Worm (Caenorhabditis elegans) whole organism, late embryonic: ENCODE results near the gene M02B7.7.

Experiments used
- C08G9.2 ChIP-seq: sonication (generic microtip); optimal IDR thresholded peaks from 2 replicates; lab custom pipeline; 2016; ENCODE audit warnings: mild to moderate bottlenecking, missing genetic modification characterization, moderate library complexity, missing compliant biosample characterization
- C38D4.7 ChIP-seq: fragments of 200-800 bp; sonication (Bioruptor generic); optimal IDR thresholded peaks from 2 replicates; lab custom pipeline; 2018; ENCODE audit warnings: mild to moderate bottlenecking, missing genetic modification characterization, moderate library complexity, missing compliant biosample characterization
- ahr-1 ChIP-seq: sonication (generic microtip); optimal IDR thresholded peaks from 2 replicates; lab custom pipeline; 2016; ENCODE audit warnings: missing genetic modification characterization, missing compliant biosample characterization
- ama-1 ChIP-seq: fragments of 150-350 bp; optimal IDR thresholded peaks from 2 replicates; lab custom pipeline; 2014
- ceh-19 ChIP-seq: fragments of 200-800 bp; sonication (Bioruptor generic); optimal IDR thresholded peaks from 2 replicates; lab custom pipeline; 2018; ENCODE audit warnings: mild to moderate bottlenecking, missing genetic modification characterization, missing compliant biosample characterization
- ceh-30 ChIP-seq: fragments of 150-350 bp; optimal IDR thresholded peaks from 2 replicates; lab custom pipeline; 2014; ENCODE audit warnings: missing biosample characterization, missing genetic modification characterization
- ceh-31 ChIP-seq: sonication (generic microtip); optimal IDR thresholded peaks from 2 replicates; lab custom pipeline; 2016; ENCODE audit warnings: missing genetic modification characterization, missing compliant biosample characterization
- ceh-34 ChIP-seq: sonication (generic microtip); optimal IDR thresholded peaks from 2 replicates; lab custom pipeline; 2016; ENCODE audit warnings: mild to moderate bottlenecking, missing genetic modification characterization, missing compliant biosample characterization
- ceh-45 ChIP-seq: fragments of 200-800 bp; sonication (Bioruptor generic); IDR thresholded peaks from 2 replicates; pipeline ENCODE4 v1.3.6; 2022; ENCODE audit warnings: missing genetic modification reagents, missing genetic modification characterization, missing compliant biosample characterization
- elt-2 ChIP-seq: sonication (generic microtip); optimal IDR thresholded peaks from 2 replicates; lab custom pipeline; 2016; ENCODE audit warnings: missing genetic modification reagents, missing genetic modification characterization, missing compliant biosample characterization
- elt-4 ChIP-seq: sonication (generic microtip); optimal IDR thresholded peaks from 2 replicates; lab custom pipeline; 2016; ENCODE audit warnings: missing genetic modification characterization, missing compliant biosample characterization
- eyg-1 ChIP-seq: sonication (generic microtip); optimal IDR thresholded peaks from 2 replicates; lab custom pipeline; 2016; ENCODE audit warnings: missing genotype, missing genetic modification characterization, missing compliant biosample characterization
- fkh-6 ChIP-seq: sonication (generic microtip); optimal IDR thresholded peaks from 2 replicates; lab custom pipeline; 2016; ENCODE audit warnings: missing genetic modification characterization, missing compliant biosample characterization
- hlh-13 ChIP-seq: fragments of 200-800 bp; sonication (Bioruptor generic); optimal IDR thresholded peaks from 2 replicates; lab custom pipeline; 2018; ENCODE audit warnings: mild to moderate bottlenecking, missing genetic modification characterization, missing compliant biosample characterization
- hlh-30 ChIP-seq: sonication (generic microtip); optimal IDR thresholded peaks from 2 replicates; lab custom pipeline; 2017; ENCODE audit warnings: antibody characterized with exemption, missing genetic modification characterization, missing compliant biosample characterization; ENCODE audit not compliant: insufficient read depth
- hlh-6 ChIP-seq: sonication (generic microtip); optimal IDR thresholded peaks from 2 replicates; lab custom pipeline; 2016; ENCODE audit warnings: missing genotype, missing genetic modification characterization, missing compliant biosample characterization
- hlh-8 ChIP-seq: sonication (generic microtip); optimal IDR thresholded peaks from 2 replicates; lab custom pipeline; 2016; ENCODE audit warnings: missing genotype, missing genetic modification characterization, missing compliant biosample characterization
- lin-11 ChIP-seq: fragments of 200-800 bp; sonication (Bioruptor generic); optimal IDR thresholded peaks from 2 replicates; lab custom pipeline; 2018; ENCODE audit warnings: mild to moderate bottlenecking, missing genetic modification characterization, missing compliant biosample characterization
- mec-3 ChIP-seq: sonication (generic microtip); optimal IDR thresholded peaks from 2 replicates; lab custom pipeline; 2016; ENCODE audit warnings: borderline replicate concordance, missing genetic modification characterization, missing compliant biosample characterization
- nfya-1 ChIP-seq: sonication (generic microtip); optimal IDR thresholded peaks from 2 replicates; lab custom pipeline; 2017; ENCODE audit warnings: missing genetic modification characterization, mild to moderate bottlenecking, missing compliant biosample characterization, antibody characterized with exemption, moderate library complexity
- nhr-11 ChIP-seq: fragments of 150-350 bp; optimal IDR thresholded peaks from 2 replicates; lab custom pipeline; 2014; ENCODE audit warnings: missing biosample characterization, missing genetic modification characterization
- nhr-232 ChIP-seq: sonication (generic microtip); optimal IDR thresholded peaks from 2 replicates; lab custom pipeline; 2016; ENCODE audit warnings: missing genetic modification characterization, missing compliant biosample characterization
- pag-3 ChIP-seq: sonication (generic microtip); optimal IDR thresholded peaks from 2 replicates; lab custom pipeline; 2016; ENCODE audit warnings: missing compliant biosample characterization, missing genetic modification characterization, borderline replicate concordance
- pax-1 ChIP-seq: fragments of 150-350 bp; optimal IDR thresholded peaks from 2 replicates; lab custom pipeline; 2014; ENCODE audit warnings: missing biosample characterization, missing genetic modification characterization
- pha-4 ChIP-seq: fragments of 150-350 bp; optimal IDR thresholded peaks from 2 replicates; lab custom pipeline; 2018; ENCODE audit warnings: missing biosample characterization, missing genetic modification reagents, missing genetic modification characterization
- pros-1 ChIP-seq: fragments of 150-350 bp; optimal IDR thresholded peaks from 2 replicates; lab custom pipeline; 2014; ENCODE audit warnings: missing biosample characterization, missing genetic modification reagents, missing genetic modification characterization
- ref-2 ChIP-seq: sonication (generic microtip); optimal IDR thresholded peaks from 2 replicates; lab custom pipeline; 2016; ENCODE audit warnings: missing genetic modification characterization, missing compliant biosample characterization
- rnt-1 ChIP-seq: sonication (generic microtip); optimal IDR thresholded peaks from 2 replicates; lab custom pipeline; 2016; ENCODE audit warnings: missing genetic modification characterization, missing compliant biosample characterization
- sdc-2 ChIP-seq: sonication (generic microtip); optimal IDR thresholded peaks from 2 replicates; lab custom pipeline; 2016; ENCODE audit warnings: missing genotype, missing genetic modification characterization, missing compliant biosample characterization
- sox-2 ChIP-seq: fragments of 200-800 bp; sonication (Bioruptor generic); IDR thresholded peaks from 2 replicates; pipeline ENCODE4 v1.3.6; 2022; ENCODE audit warnings: missing genetic modification reagents, missing genetic modification characterization, missing compliant biosample characterization
- tbx-2 ChIP-seq: sonication (generic microtip); optimal IDR thresholded peaks from 2 replicates; lab custom pipeline; 2016; ENCODE audit warnings: missing genetic modification characterization, missing compliant biosample characterization
- unc-3 ChIP-seq, 2 experiments: fragments of 200-800 bp in 1 of 2; sonication (Bioruptor generic) in 1 of 2; sonication (generic microtip) in 1 of 2; conservative IDR thresholded peaks in 1 of 2; optimal IDR thresholded peaks in 1 of 2; 2 replicates each; pipeline versions ENCODE4 v1.3.6 to Lab custom; 2016 to 2022; ENCODE audit warnings: missing compliant biosample characterization in 2 of 2, missing genetic modification characterization in 2 of 2, missing genetic modification reagents in 1 of 2
- unc-42 ChIP-seq: sonication (generic microtip); optimal IDR thresholded peaks from 2 replicates; lab custom pipeline; 2016; ENCODE audit warnings: missing genotype, missing genetic modification characterization, missing compliant biosample characterization
- unc-55 ChIP-seq: sonication (generic microtip); optimal IDR thresholded peaks from 2 replicates; lab custom pipeline; 2017; ENCODE audit warnings: missing biosample characterization, missing genetic modification reagents, missing genetic modification characterization
- unc-86 ChIP-seq: sonication (generic microtip); optimal IDR thresholded peaks from 2 replicates; lab custom pipeline; 2016; ENCODE audit warnings: missing genetic modification characterization, missing compliant biosample characterization
- ztf-16 ChIP-seq: sonication (generic microtip); optimal IDR thresholded peaks from 2 replicates; lab custom pipeline; 2017; ENCODE audit warnings: missing genetic modification characterization, missing compliant biosample characterization

Gene M02B7.7

ce11 chrIV:3825388-3825787 is 18.4 kb upstream of the M02B7.7 start:
- TF ChIP-seq unc-86 (tag; lab: Kevin White, UChicago): no peak
- TF ChIP-seq unc-55: peak; percentile 37
- TF ChIP-seq lin-11: no peak
- no peak for TF ChIP-seq hlh-30 (tag; lab: Kevin White, UChicago)
- TF ChIP-seq nhr-11 (tag; lab: Kevin White, UChicago): no peak
- no peak for TF ChIP-seq ceh-45
- no peak for TF ChIP-seq ahr-1 (tag; lab: Kevin White, UChicago)
- peak; percentile 19 for TF ChIP-seq rnt-1 (tag; lab: Kevin White, UChicago)
- TF ChIP-seq hlh-13: no peak
- no peak for TF ChIP-seq pha-4 (tag; lab: Kevin White, UChicago)
- TF ChIP-seq ceh-19 (GFP tag; lab: Kevin White, UChicago): no peak

- TF ChIP-seq fkh-6 (no peak), unc-42 (tag; lab: Kevin White, UChicago) (peak; percentile 93), nfya-1 (tag; lab: Kevin White, UChicago) (peak; percentile 78), hlh-30 (tag; lab: Kevin White, UChicago) (peak; percentile 85), ceh-31 (tag; lab: Kevin White, UChicago) (peak; percentile 63), sdc-2 (peak; percentile 2), elt-2 (tag; lab: Kevin White, UChicago) (peak; percentile 11), nhr-232 (tag; lab: Kevin White, UChicago) (no peak), ref-2 (tag; lab: Kevin White, UChicago) (peak; percentile 58), lin-11 (no peak), ama-1 (lab: Kevin White, UChicago) (no peak), pax-1 (tag; lab: Kevin White, UChicago) (no peak), elt-4 (tag; lab: Kevin White, UChicago) (no peak), ceh-34 (tag; lab: Kevin White, UChicago) (peak; percentile 54), unc-55 (peak; percentile 62), tbx-2 (tag; lab: Kevin White, UChicago) (peak; percentile 67), hlh-8 (tag; lab: Kevin White, UChicago) (peak; percentile 48)
Measured at ce11 chrIV:3824720-3825119, 17.7 kb upstream of the M02B7.7 start.

DNA sequence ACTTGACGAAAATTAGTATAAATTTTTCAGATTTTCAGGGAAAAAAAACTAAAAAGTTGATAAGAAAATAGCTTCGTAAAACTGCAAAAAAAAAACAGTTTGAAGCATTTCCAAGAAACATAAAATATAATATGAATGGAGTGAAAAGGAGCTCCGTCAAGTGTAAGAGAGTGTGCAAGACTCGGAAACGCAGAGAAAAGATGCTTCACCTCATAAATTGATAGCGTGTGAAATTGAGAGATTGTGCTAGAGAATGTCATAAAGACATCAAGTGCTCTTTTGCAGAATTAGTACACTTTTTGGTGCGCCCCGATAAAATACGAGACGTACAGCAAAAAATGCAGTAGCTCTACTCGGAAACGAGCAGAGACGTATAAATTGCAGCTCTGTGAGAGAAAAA is 14.6 kb upstream of the M02B7.7 start:
- TF ChIP-seq pax-1 (tag; lab: Kevin White, UChicago) (no peak), elt-4 (tag; lab: Kevin White, UChicago) (no peak), mec-3 (tag; lab: Kevin White, UChicago) (no peak), unc-55 (no peak), C08G9.2 (tag; lab: Kevin White, UChicago) (no peak), unc-3 (GFP tag; conservative IDR thresholded peaks at IDR 0.05; lab: Robert Waterston, UW) (no peak), unc-3 (tag; optimal IDR thresholded peaks at IDR 0.05; lab: Kevin White, UChicago) (no peak), ztf-16 (tag; lab: Kevin White, UChicago) (no peak), pag-3 (tag; lab: Kevin White, UChicago) (no peak), hlh-6 (tag; lab: Kevin White, UChicago) (no peak), fkh-6 (no peak), hlh-13 (no peak), pros-1 (tag; lab: Kevin White, UChicago) (no peak), eyg-1 (no peak), ceh-30 (tag; lab: Kevin White, UChicago) (no peak)

DNA sequence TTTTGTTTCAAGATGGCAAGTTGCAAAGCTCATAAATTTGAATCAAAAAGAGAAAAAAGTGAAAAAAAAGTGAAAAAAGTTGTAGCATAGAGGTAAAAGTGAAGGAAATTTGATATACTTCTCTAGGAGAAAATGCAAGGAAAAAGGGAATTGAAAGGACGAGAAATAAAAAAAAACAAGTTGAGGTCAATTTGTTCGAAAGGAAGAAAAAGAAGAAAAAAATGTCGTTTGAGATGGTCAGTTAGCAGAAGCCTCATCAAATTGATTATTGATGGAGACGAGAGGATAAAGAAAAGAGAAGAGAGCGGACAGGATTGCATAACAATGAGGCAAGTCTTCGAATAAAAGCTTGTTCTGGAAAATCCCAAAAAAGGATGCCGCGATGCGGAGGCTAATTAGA is 13.1 kb upstream of the M02B7.7 start:
- TF ChIP-seq hlh-6 (tag; lab: Kevin White, UChicago): no peak
- no peak for TF ChIP-seq sox-2
- peak; percentile 58 for TF ChIP-seq unc-42 (tag; lab: Kevin White, UChicago)
- no peak for TF ChIP-seq nhr-232 (tag; lab: Kevin White, UChicago)
- TF ChIP-seq ceh-31 (tag; lab: Kevin White, UChicago): no peak
- no peak for TF ChIP-seq C38D4.7 (GFP tag; lab: Kevin White, UChicago)
- TF ChIP-seq ahr-1 (tag; lab: Kevin White, UChicago): no peak
